Worm (Caenorhabditis elegans) whole organism, young adult: Measurements from ENCODE around the gene rde-12.

Experiments
- B0035.1 ChIP-seq: sonication (generic microtip); optimal IDR thresholded peaks from 2 replicates; lab custom pipeline; 2016; ENCODE audit warnings: missing genetic modification characterization, mild to moderate bottlenecking, missing compliant biosample characterization, missing genotype, missing genetic modification reagents
- F33H1.4 ChIP-seq: fragments of 200-800 bp; sonication (Bioruptor generic); IDR thresholded peaks from 2 replicates; pipeline ENCODE4 v1.3.6; 2022; ENCODE audit warnings: missing genetic modification reagents, missing genetic modification characterization, missing compliant biosample characterization
- F49E8.2 ChIP-seq: sonication (generic microtip); optimal IDR thresholded peaks from 3 replicates; lab custom pipeline; 2017; ENCODE audit warnings: missing genetic modification characterization, mild to moderate bottlenecking, missing compliant biosample characterization, antibody characterized with exemption, moderate library complexity; ENCODE audit not compliant: insufficient read depth
- F52B5.7 ChIP-seq: sonication (generic microtip); optimal IDR thresholded peaks from 2 replicates; lab custom pipeline; 2016; ENCODE audit warnings: mild to moderate bottlenecking, missing genetic modification characterization, missing compliant biosample characterization
- F55B11.4 ChIP-seq: sonication (generic microtip); optimal IDR thresholded peaks from 2 replicates; lab custom pipeline; 2016; ENCODE audit warnings: missing compliant biosample characterization, missing genetic modification characterization, borderline replicate concordance; ENCODE audit not compliant: insufficient read depth
- K12H6.12 ChIP-seq: fragments of 200-800 bp; sonication (Bioruptor generic); optimal IDR thresholded peaks from 2 replicates; lab custom pipeline; 2018; ENCODE audit warnings: mild to moderate bottlenecking, missing genetic modification characterization, missing compliant biosample characterization
- Y53F4B.3 ChIP-seq: fragments of 200-800 bp; sonication (Bioruptor generic); IDR thresholded peaks from 2 replicates; pipeline ENCODE4 v1.3.6; 2022; ENCODE audit warnings: missing genetic modification reagents, missing genetic modification characterization, missing compliant biosample characterization
- Y56A3A.18 ChIP-seq: fragments of 200-800 bp; sonication (Bioruptor generic); IDR thresholded peaks from 2 replicates; pipeline ENCODE4 v1.3.6; 2022; ENCODE audit warnings: missing genetic modification reagents, missing genetic modification characterization, missing compliant biosample characterization
- Y67H2A.10 ChIP-seq: fragments of 200-800 bp; sonication (Bioruptor generic); conservative IDR thresholded peaks from 2 replicates; pipeline ENCODE4 v1.3.6; 2022; ENCODE audit warnings: missing genetic modification reagents, missing genetic modification characterization, missing compliant biosample characterization
- akir-1 ChIP-seq: fragments of 200-800 bp; sonication (Bioruptor generic); optimal IDR thresholded peaks from 2 replicates; lab custom pipeline; 2018; ENCODE audit warnings: mild to moderate bottlenecking, missing genetic modification characterization, moderate library complexity, missing compliant biosample characterization
- aptf-2 ChIP-seq: fragments of 200-800 bp; sonication (Bioruptor generic); conservative IDR thresholded peaks from 2 replicates; pipeline ENCODE4 v1.3.6; 2022; ENCODE audit warnings: missing genetic modification reagents, missing genetic modification characterization, missing compliant biosample characterization
- aptf-3 ChIP-seq: fragments of 200-800 bp; sonication (Bioruptor generic); IDR thresholded peaks from 2 replicates; pipeline ENCODE4 v1.3.6; 2022; ENCODE audit warnings: missing genetic modification characterization, missing compliant biosample characterization
- attf-5 ChIP-seq: fragments of 200-800 bp; sonication (Bioruptor generic); optimal IDR thresholded peaks from 2 replicates; lab custom pipeline; 2018; ENCODE audit warnings: mild to moderate bottlenecking, missing genetic modification characterization, missing compliant biosample characterization
- ccch-3 ChIP-seq: fragments of 200-800 bp; sonication (Bioruptor generic); optimal IDR thresholded peaks from 2 replicates; lab custom pipeline; 2018; ENCODE audit warnings: mild to moderate bottlenecking, missing genetic modification characterization, missing compliant biosample characterization
- cebp-1 ChIP-seq, 2 experiments: fragments of 200-800 bp in 1 of 2; sonication (Bioruptor generic) in 1 of 2; sonication (generic microtip) in 1 of 2; IDR thresholded peaks in 1 of 2; optimal IDR thresholded peaks in 1 of 2; 2 replicates each; pipeline versions ENCODE4 v1.3.6 to Lab custom; 2017 to 2022; ENCODE audit warnings: missing compliant biosample characterization in 2 of 2, missing genetic modification characterization in 2 of 2, mild to moderate bottlenecking in 1 of 2, missing genetic modification reagents in 1 of 2, moderate library complexity in 1 of 2
- cebp-2 ChIP-seq: fragments of 200-800 bp; sonication (Bioruptor generic); IDR thresholded peaks from 2 replicates; pipeline ENCODE4 v1.3.6; 2022; ENCODE audit warnings: missing genetic modification characterization, missing compliant biosample characterization
- ceh-27 ChIP-seq: fragments of 200-800 bp; sonication (Bioruptor generic); optimal IDR thresholded peaks from 2 replicates; lab custom pipeline; 2018; ENCODE audit warnings: mild to moderate bottlenecking, missing genetic modification characterization, moderate library complexity, missing compliant biosample characterization
- ceh-40 ChIP-seq: fragments of 200-800 bp; sonication (Bioruptor generic); IDR thresholded peaks from 2 replicates; pipeline ENCODE4 v1.3.6; 2022; ENCODE audit warnings: missing genetic modification characterization, missing compliant biosample characterization
- ceh-79 ChIP-seq: sonication (generic microtip); optimal IDR thresholded peaks from 2 replicates; lab custom pipeline; 2017; ENCODE audit warnings: mild to moderate bottlenecking, missing genetic modification characterization, missing compliant biosample characterization
- die-1 ChIP-seq: sonication (generic microtip); optimal IDR thresholded peaks from 2 replicates; lab custom pipeline; 2016; ENCODE audit warnings: missing genotype, mild to moderate bottlenecking, missing genetic modification characterization, missing compliant biosample characterization
- egl-44 ChIP-seq: fragments of 200-800 bp; sonication (Bioruptor generic); IDR thresholded peaks from 2 replicates; pipeline ENCODE4 v1.3.6; 2022; ENCODE audit warnings: missing genetic modification reagents, missing genetic modification characterization, missing compliant biosample characterization
- let-526 ChIP-seq: fragments of 200-800 bp; sonication (Bioruptor generic); IDR thresholded peaks from 2 replicates; pipeline ENCODE4 v1.3.6; 2022; ENCODE audit warnings: missing genetic modification reagents, missing genetic modification characterization, missing compliant biosample characterization
- let-607 ChIP-seq, 2 experiments: fragments of 200-800 bp in 1 of 2; sonication (Bioruptor generic) in 1 of 2; sonication (generic microtip) in 1 of 2; optimal IDR thresholded peaks; 2 replicates each; lab custom pipeline; 2016 to 2018; ENCODE audit warnings: mild to moderate bottlenecking in 2 of 2, missing compliant biosample characterization in 2 of 2, missing genetic modification characterization in 2 of 2, moderate library complexity in 2 of 2, missing genotype in 1 of 2
- lin-35 ChIP-seq, 3 experiments: fragments of 150-350 bp in 2 of 3; sonication (generic microtip) in 1 of 3; optimal IDR thresholded peaks; 2 replicates each; lab custom pipeline; 2014 to 2018; ENCODE audit warnings: missing biosample characterization in 3 of 3, missing genetic modification characterization in 3 of 3, missing genetic modification reagents in 3 of 3
- lin-40 ChIP-seq: sonication (generic microtip); optimal IDR thresholded peaks from 2 replicates; lab custom pipeline; 2016; ENCODE audit warnings: missing genetic modification characterization, mild to moderate bottlenecking, missing compliant biosample characterization, missing genotype, missing genetic modification reagents
- lir-1 ChIP-seq: fragments of 200-800 bp; sonication (Bioruptor generic); conservative IDR thresholded peaks from 2 replicates; pipeline ENCODE4 v1.3.6; 2022; ENCODE audit warnings: missing genetic modification reagents, missing genetic modification characterization, missing compliant biosample characterization
- madf-3 ChIP-seq: fragments of 200-800 bp; sonication (Bioruptor generic); IDR thresholded peaks from 2 replicates; pipeline ENCODE4 v1.3.6; 2022; ENCODE audit warnings: missing genetic modification reagents, missing genetic modification characterization, missing compliant biosample characterization
- madf-6 ChIP-seq: fragments of 200-800 bp; sonication (Bioruptor generic); IDR thresholded peaks from 2 replicates; pipeline ENCODE4 v1.3.6; 2022; ENCODE audit warnings: missing genetic modification reagents, missing genetic modification characterization, missing compliant biosample characterization
- madf-8 ChIP-seq: fragments of 200-800 bp; sonication (Bioruptor generic); conservative IDR thresholded peaks from 2 replicates; pipeline ENCODE4 v1.3.6; 2022; ENCODE audit warnings: missing genetic modification reagents, missing genetic modification characterization, missing compliant biosample characterization
- mel-28 ChIP-seq: sonication (generic microtip); optimal IDR thresholded peaks from 2 replicates; lab custom pipeline; 2016; ENCODE audit warnings: borderline replicate concordance, mild to moderate bottlenecking, missing genetic modification characterization, missing compliant biosample characterization
- nfya-1 ChIP-seq: sonication (generic microtip); optimal IDR thresholded peaks from 2 replicates; lab custom pipeline; 2017; ENCODE audit warnings: antibody characterized with exemption, missing compliant biosample characterization, missing genetic modification characterization, borderline replicate concordance; ENCODE audit not compliant: insufficient read depth
- nfya-2 ChIP-seq: fragments of 200-800 bp; sonication (Bioruptor generic); IDR thresholded peaks from 2 replicates; pipeline ENCODE4 v1.3.6; 2022; ENCODE audit warnings: missing genetic modification reagents, missing genetic modification characterization, missing compliant biosample characterization
- nfyb-1 ChIP-seq: fragments of 200-800 bp; sonication (Bioruptor generic); IDR thresholded peaks from 2 replicates; pipeline ENCODE4 v1.3.6; 2022; ENCODE audit warnings: missing genetic modification reagents, missing genetic modification characterization, missing compliant biosample characterization
- nhr-120 ChIP-seq: fragments of 200-800 bp; sonication (Bioruptor generic); IDR thresholded peaks from 2 replicates; pipeline ENCODE4 v1.3.6; 2022; ENCODE audit warnings: missing genetic modification characterization, missing compliant biosample characterization
- nhr-179 ChIP-seq: sonication (generic microtip); optimal IDR thresholded peaks from 2 replicates; lab custom pipeline; 2016; ENCODE audit warnings: mild to moderate bottlenecking, missing genetic modification characterization, missing compliant biosample characterization
- nhr-27 ChIP-seq: fragments of 200-800 bp; sonication (Bioruptor generic); optimal IDR thresholded peaks from 2 replicates; lab custom pipeline; 2018; ENCODE audit warnings: mild to moderate bottlenecking, missing genetic modification characterization, moderate library complexity, missing compliant biosample characterization
- nhr-80 ChIP-seq: sonication (generic microtip); optimal IDR thresholded peaks from 2 replicates; lab custom pipeline; 2016; ENCODE audit warnings: missing genetic modification characterization, missing compliant biosample characterization
- pha-4 ChIP-seq: fragments of 150-350 bp; sonication (generic microtip); optimal IDR thresholded peaks from 2 replicates; lab custom pipeline; 2014; ENCODE audit warnings: missing biosample characterization, missing genetic modification reagents, missing genetic modification characterization
- repo-1 ChIP-seq: sonication (generic microtip); optimal IDR thresholded peaks from 2 replicates; lab custom pipeline; 2017; ENCODE audit warnings: mild to moderate bottlenecking, missing genetic modification characterization, missing compliant biosample characterization
- snpc-3.4 ChIP-seq: sonication (generic microtip); optimal IDR thresholded peaks from 2 replicates; lab custom pipeline; 2017; ENCODE audit warnings: missing genetic modification characterization, mild to moderate bottlenecking, missing compliant biosample characterization, antibody characterized with exemption, moderate library complexity, missing genotype, missing genetic modification reagents
- snpc-4 ChIP-seq, 5 experiments: fragments of 150-350 bp in 1 of 5; sonication (generic microtip) in 4 of 5; optimal IDR thresholded peaks; 2 replicates each; lab custom pipeline; 2014 to 2018; ENCODE audit warnings: missing genetic modification characterization in 5 of 5, missing biosample characterization in 3 of 5, antibody characterized with exemption in 2 of 5, mild to moderate bottlenecking in 2 of 5, missing compliant biosample characterization in 2 of 5, missing genotype in 2 of 5, moderate library complexity in 2 of 5, missing genetic modification reagents in 1 of 5
- sptf-2 ChIP-seq: fragments of 200-800 bp; sonication (Bioruptor generic); optimal IDR thresholded peaks from 2 replicates; lab custom pipeline; 2018; ENCODE audit warnings: mild to moderate bottlenecking, missing genetic modification characterization, missing compliant biosample characterization
- tlf-1 ChIP-seq: fragments of 200-800 bp; sonication (Bioruptor generic); optimal IDR thresholded peaks from 2 replicates; lab custom pipeline; 2018; ENCODE audit warnings: mild to moderate bottlenecking, missing genetic modification characterization, missing compliant biosample characterization
- zfh-2 ChIP-seq: fragments of 200-800 bp; sonication (Bioruptor generic); conservative IDR thresholded peaks from 2 replicates; pipeline ENCODE4 v1.3.6; 2022; ENCODE audit warnings: missing genetic modification reagents, missing genetic modification characterization, missing compliant biosample characterization
- ztf-25 ChIP-seq: fragments of 200-800 bp; sonication (Bioruptor generic); IDR thresholded peaks from 2 replicates; pipeline ENCODE4 v1.3.6; 2022; ENCODE audit warnings: missing genetic modification reagents, missing genetic modification characterization, missing compliant biosample characterization
- ztf-6 ChIP-seq: fragments of 200-800 bp; sonication (Bioruptor generic); IDR thresholded peaks from 2 replicates; pipeline ENCODE4 v1.3.6; 2022; ENCODE audit warnings: missing genetic modification reagents, missing genetic modification characterization, missing compliant biosample characterization

Gene rde-12

DNA sequence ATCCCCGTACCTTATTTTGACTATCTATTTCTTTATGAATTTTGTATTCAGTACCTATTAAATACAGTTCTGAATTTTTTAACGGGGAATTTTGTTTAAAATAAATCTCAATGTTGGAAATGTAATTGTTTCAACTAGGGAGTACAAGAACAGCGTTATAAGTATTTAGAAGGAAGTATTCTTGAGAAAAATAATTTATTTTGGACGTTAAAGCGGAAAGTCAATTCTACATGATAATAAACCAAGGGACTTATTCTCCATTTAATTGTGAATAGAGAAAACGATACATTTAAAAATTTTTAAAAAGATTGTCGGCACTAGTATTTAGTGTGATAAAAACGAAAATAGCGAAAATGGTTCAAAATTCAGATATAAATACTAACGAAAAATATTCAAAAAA, 4.0 kb downstream of the rde-12 start:
- TF ChIP-seq aptf-2 (no peak), attf-5 (no peak), ztf-25 (GFP tag; lab: Robert Waterston, UW) (no peak), B0035.1 (tag; lab: Kevin White, UChicago) (no peak), madf-8 (GFP tag; lab: Robert Waterston, UW) (peak; percentile 34; the same call in 1 of the 2 replicates), lir-1 (GFP tag; lab: Robert Waterston, UW) (no peak), snpc-4 (GFP tag; optimal IDR thresholded peaks at IDR 0.05; lab: Kevin White, UChicago) (no peak), snpc-4 (tag; optimal IDR thresholded peaks at IDR 0.05; lab: Kevin White, UChicago) (peak in 1 of 4 experiments; percentile 34), lin-40 (tag; lab: Kevin White, UChicago) (no peak), die-1 (tag; lab: Kevin White, UChicago) (peak; percentile 21), F49E8.2 (tag; lab: Kevin White, UChicago) (peak; percentile 95), F33H1.4 (GFP tag; lab: Robert Waterston, UW) (0 out of 2 replicates have a peak, but pooled peaks have one; percentile 13), repo-1 (tag; lab: Kevin White, UChicago) (no peak), Y67H2A.10 (GFP tag; lab: Robert Waterston, UW) (no peak), egl-44 (no peak), akir-1 (no peak), cebp-2 (GFP tag; lab: Robert Waterston, UW) (no peak), nhr-80 (no peak), ccch-3 (GFP tag; lab: Kevin White, UChicago) (no peak), aptf-3 (GFP tag; lab: Robert Waterston, UW) (no peak), let-526 (no peak), madf-6 (GFP tag; lab: Robert Waterston, UW) (peak; percentile 72), lin-35 (GFP tag; optimal IDR thresholded peaks at IDR 0.05; lab: Kevin White, UChicago) (peak in 2 of 3 experiments; percentile 6 to 45), K12H6.12 (tag; lab: Kevin White, UChicago) (no peak), zfh-2 (GFP tag; lab: Robert Waterston, UW) (no peak), ceh-40 (GFP tag; lab: Robert Waterston, UW) (no peak), snpc-3.4 (tag; lab: Kevin White, UChicago) (peak; percentile 83), pha-4 (no peak), Y56A3A.18 (GFP tag; lab: Robert Waterston, UW) (peak; percentile 77), F55B11.4 (tag; lab: Kevin White, UChicago) (no peak), cebp-1 (GFP tag; IDR thresholded peaks at IDR 0.05; lab: Robert Waterston, UW) (no peak), cebp-1 (tag; optimal IDR thresholded peaks at IDR 0.05; lab: Kevin White, UChicago) (peak; percentile 44), let-607 (tag; optimal IDR thresholded peaks at IDR 0.05; lab: Kevin White, UChicago) (no peak), sptf-2 (GFP tag; lab: Kevin White, UChicago) (no peak), nhr-179 (tag; lab: Kevin White, UChicago) (no peak), madf-3 (GFP tag; lab: Robert Waterston, UW) (0 out of 2 replicates have a peak, but pooled peaks have one; percentile 72), tlf-1 (GFP tag; lab: Kevin White, UChicago) (peak; percentile 15), nfya-2 (no peak), F52B5.7 (tag; lab: Kevin White, UChicago) (no peak), mel-28 (tag; lab: Kevin White, UChicago) (no peak), nhr-27 (no peak), ceh-79 (no peak), ceh-27 (no peak), nfyb-1 (GFP tag; lab: Robert Waterston, UW) (0 out of 2 replicates have a peak, but pooled peaks have one; percentile 22), nhr-120 (GFP tag; lab: Robert Waterston, UW) (no peak), Y53F4B.3 (GFP tag; lab: Robert Waterston, UW) (no peak), nfya-1 (no peak), ztf-6 (GFP tag; lab: Robert Waterston, UW) (no peak)
